Worm (Caenorhabditis elegans) whole organism, young adult: ENCODE data around the gene F59B1.8.

ENCODE experiments used
- ZK185.1 ChIP-seq: sonication (generic microtip); optimal IDR thresholded peaks from 2 replicates; lab custom pipeline; 2016; ENCODE audit warnings: mild to moderate bottlenecking, missing genetic modification characterization, missing compliant biosample characterization; ENCODE audit not compliant: poor library complexity, severe bottlenecking
- ekl-4 ChIP-seq: fragments of 200-800 bp; sonication (Bioruptor generic); IDR thresholded peaks from 2 replicates; pipeline ENCODE4 v1.3.6; 2022; ENCODE audit warnings: missing genetic modification reagents, missing genetic modification characterization, missing compliant biosample characterization

ce11 chrV:3668464-3668863 is 24.4 kb upstream of the F59B1.8 start, which contains the start of gene Y39H10B.2:
- TF ChIP-seq ekl-4 (GFP tag; lab: Robert Waterston, UW) (no peak), ZK185.1 (tag; lab: Kevin White, UChicago) (no peak)
